Fruit fly (Drosophila melanogaster): Measurements from ENCODE around the gene Prosalpha2.
"Not testable (repeated sequence)": the region's sequence is repeated elsewhere in the genome, so short reads cannot be mapped to it uniquely, and the experiment has no call there.

DNA sequence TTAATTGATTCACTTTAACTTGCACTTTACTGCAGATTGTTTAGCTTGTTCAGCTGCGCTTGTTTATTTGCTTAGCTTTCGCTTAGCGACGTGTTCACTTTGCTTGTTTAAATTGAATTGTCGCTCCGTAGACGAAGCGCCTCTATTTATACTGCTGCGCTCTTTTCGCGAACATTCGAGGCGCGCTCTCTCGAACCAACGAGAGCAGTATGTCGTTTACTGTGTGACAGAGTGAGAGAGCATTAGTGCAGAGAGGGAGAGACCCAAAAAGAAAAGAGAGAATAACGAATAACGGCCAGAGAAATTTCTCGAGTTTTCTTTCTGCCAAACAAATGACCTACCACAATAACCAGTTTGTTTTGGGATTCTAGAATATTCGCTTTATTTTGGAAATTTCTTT lies 36.6 kb downstream of the Prosalpha2 start, which contains the start of gene Hsp70Ba:
- not testable (repeated sequence) for TF ChIP-seq kay (GFP tag; ENCODE audit: borderline replicate concordance); tj (GFP tag; optimal IDR thresholded peaks at IDR 0.05); toe (GFP tag; optimal IDR thresholded peaks at IDR 0.05); CG7045 (GFP tag; optimal IDR thresholded peaks at IDR 0.05); CG33017 (tag; optimal IDR thresholded peaks at IDR 0.05)
